Fruit fly (Drosophila melanogaster) whole organism, embryonic: Measurements from ENCODE around the gene sau.

Source experiments
- Awh ChIP-seq: fragments of 200-800 bp; sonication (Bioruptor generic); IDR thresholded peaks from 2 replicates; pipeline ENCODE4, ENCODE4 v1.3.6; 2022; ENCODE audit warnings: missing biosample characterization, missing genetic modification characterization
- BtbVII ChIP-seq: fragments of 200-800 bp; sonication (Bioruptor generic); optimal IDR thresholded peaks from 3 replicates; lab custom pipeline; 2017; ENCODE audit warnings: missing biosample characterization, mild to moderate bottlenecking, missing genetic modification characterization
- CG10209 ChIP-seq: fragments of 200-800 bp; sonication (Bioruptor generic); optimal IDR thresholded peaks from 3 replicates; lab custom pipeline; 2017; ENCODE audit warnings: missing biosample characterization, mild to moderate bottlenecking, missing genetic modification characterization, missing genetic modification reagents
- CG10267 ChIP-seq: fragments of 200-800 bp; sonication (Bioruptor generic); optimal IDR thresholded peaks from 2 replicates; lab custom pipeline; 2018; ENCODE audit warnings: missing biosample characterization, mild to moderate bottlenecking, missing genetic modification characterization, moderate library complexity
- CG10543 ChIP-seq: fragments of 200-800 bp; sonication (Bioruptor generic); optimal IDR thresholded peaks from 3 replicates; lab custom pipeline; 2017; ENCODE audit warnings: missing biosample characterization, mild to moderate bottlenecking, missing genetic modification characterization, moderate library complexity
- CG10565 ChIP-seq: fragments of 200-800 bp; sonication (Bioruptor generic); optimal IDR thresholded peaks from 3 replicates; lab custom pipeline; 2016; ENCODE audit warnings: missing biosample characterization, mild to moderate bottlenecking, missing genetic modification characterization
- CG10654 ChIP-seq: fragments of 200-800 bp; sonication (Bioruptor generic); optimal IDR thresholded peaks from 2 replicates; lab custom pipeline; 2016; ENCODE audit warnings: missing biosample characterization, missing genetic modification characterization
- CG11723 ChIP-seq: fragments of 200-800 bp; sonication (Bioruptor generic); optimal IDR thresholded peaks from 2 replicates; lab custom pipeline; 2017; ENCODE audit warnings: missing biosample characterization, mild to moderate bottlenecking, missing genetic modification characterization
- CG14710 ChIP-seq: fragments of 200-800 bp; sonication (Bioruptor generic); optimal IDR thresholded peaks from 3 replicates; lab custom pipeline; 2019; ENCODE audit warnings: missing biosample characterization, mild to moderate bottlenecking, missing genetic modification characterization, moderate library complexity
- CG15479 ChIP-seq: fragments of 200-800 bp; sonication (Bioruptor generic); optimal IDR thresholded peaks from 3 replicates; lab custom pipeline; 2019; ENCODE audit warnings: missing biosample characterization, mild to moderate bottlenecking, missing genetic modification characterization, moderate library complexity
- CG17802 ChIP-seq: fragments of 200-800 bp; sonication (Bioruptor generic); optimal IDR thresholded peaks from 2 replicates; lab custom pipeline; 2018; ENCODE audit warnings: missing biosample characterization, mild to moderate bottlenecking, missing genetic modification characterization, moderate library complexity
- CG1792 ChIP-seq: fragments of 200-800 bp; sonication (Bioruptor generic); optimal IDR thresholded peaks from 2 replicates; lab custom pipeline; 2016; ENCODE audit warnings: missing biosample characterization, missing genetic modification characterization
- CG2120 ChIP-seq: fragments of 200-800 bp; sonication (Bioruptor generic); optimal IDR thresholded peaks from 3 replicates; lab custom pipeline; 2016; ENCODE audit warnings: missing biosample characterization, missing genetic modification characterization
- CG42726 ChIP-seq: fragments of 200-800 bp; sonication (Bioruptor generic); IDR thresholded peaks from 2 replicates; pipeline ENCODE4 v1.3.6; 2022; ENCODE audit warnings: missing biosample characterization, missing genetic modification characterization; ENCODE audit not compliant: partially characterized antibody
- CG6854 ChIP-seq: fragments of 200-800 bp; sonication (Bioruptor generic); optimal IDR thresholded peaks from 3 replicates; lab custom pipeline; 2017; ENCODE audit warnings: missing biosample characterization, mild to moderate bottlenecking, missing genetic modification characterization
- CG7357 ChIP-seq: fragments of 200-800 bp; sonication (Bioruptor generic); IDR thresholded peaks from 3 replicates; pipeline ENCODE4 v1.3.6; 2022; ENCODE audit warnings: missing biosample characterization, missing genetic modification characterization
- CG8290 ChIP-seq, 3 experiments: fragments of 200-800 bp; sonication (Bioruptor generic); optimal IDR thresholded peaks; 2 replicates each; lab custom pipeline; 2016 to 2019; ENCODE audit warnings: missing biosample characterization in 3 of 3, missing genetic modification characterization in 3 of 3, mild to moderate bottlenecking in 2 of 3, moderate library complexity in 1 of 3
- CG9727 ChIP-seq: fragments of 200-800 bp; sonication (Bioruptor generic); optimal IDR thresholded peaks from 3 replicates; lab custom pipeline; 2017; ENCODE audit warnings: missing biosample characterization, mild to moderate bottlenecking, missing genetic modification characterization
- CHES-1-like ChIP-seq: fragments of 200-800 bp; sonication (Bioruptor generic); optimal IDR thresholded peaks from 2 replicates; lab custom pipeline; 2016; ENCODE audit warnings: missing biosample characterization, missing genetic modification characterization
- Doc2 ChIP-seq: fragments of 200-800 bp; sonication (Bioruptor generic); IDR thresholded peaks from 2 replicates; pipeline ENCODE4 v1.3.6; 2022; ENCODE audit warnings: missing biosample characterization, missing genetic modification characterization
- Drgx ChIP-seq: fragments of 200-800 bp; sonication (Bioruptor generic); IDR thresholded peaks from 2 replicates; pipeline ENCODE4 v1.3.6; 2022; ENCODE audit warnings: missing biosample characterization, missing genetic modification characterization
- GATAe ChIP-seq: fragments of 200-800 bp; sonication (Bioruptor generic); conservative IDR thresholded peaks from 2 replicates; pipeline ENCODE4 v1.3.6; 2022; ENCODE audit warnings: missing biosample characterization, missing genetic modification characterization
- Lpt ChIP-seq: fragments of >200 bp; optimal IDR thresholded peaks from 2 replicates; lab custom pipeline; 2018; ENCODE audit warnings: missing biosample characterization, missing genetic modification characterization
- Meics ChIP-seq: fragments of 200-800 bp; sonication (Bioruptor generic); optimal IDR thresholded peaks from 2 replicates; lab custom pipeline; 2017; ENCODE audit warnings: missing biosample characterization, mild to moderate bottlenecking, missing genetic modification characterization
- Oli ChIP-seq: fragments of 200-800 bp; sonication (Bioruptor generic); optimal IDR thresholded peaks from 2 replicates; lab custom pipeline; 2018; ENCODE audit warnings: missing biosample characterization, mild to moderate bottlenecking, missing genetic modification characterization, moderate library complexity
- Rfx ChIP-seq: fragments of 200-800 bp; sonication (Bioruptor generic); IDR thresholded peaks from 2 replicates; pipeline ENCODE4 v1.3.6; 2022; ENCODE audit warnings: missing biosample characterization, missing genetic modification characterization
- Xbp1 ChIP-seq: fragments of 200-800 bp; sonication (Bioruptor generic); optimal IDR thresholded peaks from 3 replicates; lab custom pipeline; 2016; ENCODE audit warnings: missing biosample characterization, mild to moderate bottlenecking, missing genetic modification characterization
- ac ChIP-seq: fragments of 200-800 bp; sonication (Bioruptor generic); optimal IDR thresholded peaks from 3 replicates; lab custom pipeline; 2017; ENCODE audit warnings: missing biosample characterization, mild to moderate bottlenecking, missing genetic modification characterization
- al ChIP-seq: fragments of 200-800 bp; sonication (Bioruptor generic); IDR thresholded peaks from 2 replicates; pipeline ENCODE4 v1.3.6; 2022; ENCODE audit warnings: missing biosample characterization, missing genetic modification characterization
- corto ChIP-seq: fragments of 200-800 bp; sonication (Bioruptor generic); optimal IDR thresholded peaks from 2 replicates; lab custom pipeline; 2016; ENCODE audit warnings: missing biosample characterization, mild to moderate bottlenecking, missing genetic modification characterization, moderate library complexity
- dimm ChIP-seq: fragments of 200-800 bp; sonication (Bioruptor generic); IDR thresholded peaks from 2 replicates; pipeline ENCODE4 v1.3.6; 2022; ENCODE audit warnings: missing biosample characterization, missing genetic modification characterization
- dm ChIP-seq: fragments of 200-800 bp; sonication (Bioruptor generic); optimal IDR thresholded peaks from 3 replicates; lab custom pipeline; 2016; ENCODE audit warnings: missing biosample characterization, missing genetic modification characterization
- dmrt11E ChIP-seq: fragments of 200-800 bp; sonication (Bioruptor generic); optimal IDR thresholded peaks from 3 replicates; lab custom pipeline; 2018; ENCODE audit warnings: missing biosample characterization, mild to moderate bottlenecking, missing genetic modification characterization, moderate library complexity
- exex ChIP-seq: fragments of 200-800 bp; sonication (Bioruptor generic); optimal IDR thresholded peaks from 4 replicates; lab custom pipeline; 2018; ENCODE audit warnings: missing biosample characterization, mild to moderate bottlenecking, missing genetic modification characterization, moderate library complexity
- gro ChIP-seq: fragments of 200-800 bp; sonication (Bioruptor generic); optimal IDR thresholded peaks from 2 replicates; lab custom pipeline; 2016; ENCODE audit warnings: missing biosample characterization, missing genetic modification characterization
- gsb ChIP-seq: fragments of 200-800 bp; sonication (Bioruptor generic); IDR thresholded peaks from 2 replicates; pipeline ENCODE4 v1.3.6; 2022; ENCODE audit warnings: missing biosample characterization, missing genetic modification characterization
- jigr1 ChIP-seq: fragments of 200-800 bp; sonication (Bioruptor generic); IDR thresholded peaks from 3 replicates; pipeline ENCODE4 v1.3.6; 2022; ENCODE audit warnings: missing biosample characterization, missing genetic modification characterization
- kah ChIP-seq: fragments of 200-800 bp; sonication (Bioruptor generic); optimal IDR thresholded peaks from 2 replicates; lab custom pipeline; 2018; ENCODE audit warnings: missing biosample characterization, mild to moderate bottlenecking, missing genetic modification characterization
- lbe ChIP-seq: fragments of 200-800 bp; sonication (Bioruptor generic); optimal IDR thresholded peaks from 2 replicates; lab custom pipeline; 2016; ENCODE audit warnings: missing biosample characterization, mild to moderate bottlenecking, missing genetic modification characterization
- lola ChIP-seq, 3 experiments: fragments of >200 bp in 2 of 3; fragments of 200-800 bp in 1 of 3; sonication (Bioruptor generic) in 1 of 3; optimal IDR thresholded peaks; 2 replicates each; lab custom pipeline; 2017 to 2019; ENCODE audit warnings: missing biosample characterization in 3 of 3, missing genetic modification characterization in 3 of 3, mild to moderate bottlenecking in 1 of 3, moderate library complexity in 1 of 3
- mirr ChIP-seq: fragments of 200-800 bp; sonication (Bioruptor generic); optimal IDR thresholded peaks from 3 replicates; lab custom pipeline; 2018; ENCODE audit warnings: missing biosample characterization, mild to moderate bottlenecking, missing genetic modification characterization
- nerfin-2 ChIP-seq: fragments of 200-800 bp; sonication (Bioruptor generic); IDR thresholded peaks from 2 replicates; pipeline ENCODE4 v1.3.6; 2022; ENCODE audit warnings: missing biosample characterization, missing genetic modification characterization; ENCODE audit not compliant: partially characterized antibody
- nmo ChIP-seq: fragments of 200-800 bp; sonication (Bioruptor generic); optimal IDR thresholded peaks from 2 replicates; lab custom pipeline; 2018; ENCODE audit warnings: missing biosample characterization, mild to moderate bottlenecking, missing genetic modification characterization, moderate library complexity
- phol ChIP-seq: fragments of 200-800 bp; sonication (Bioruptor generic); optimal IDR thresholded peaks from 3 replicates; lab custom pipeline; 2018; ENCODE audit warnings: missing biosample characterization, mild to moderate bottlenecking, missing genetic modification characterization, moderate library complexity
- pros ChIP-seq: fragments of 200-800 bp; sonication (Bioruptor generic); optimal IDR thresholded peaks from 3 replicates; lab custom pipeline; 2019; ENCODE audit warnings: missing biosample characterization, mild to moderate bottlenecking, missing genetic modification characterization, moderate library complexity
- row ChIP-seq: fragments of 200-800 bp; sonication (Bioruptor generic); IDR thresholded peaks from 3 replicates; pipeline ENCODE4 v1.3.6; 2022; ENCODE audit warnings: missing biosample characterization, missing genetic modification characterization
- ssp ChIP-seq: fragments of 200-800 bp; sonication (Bioruptor generic); IDR thresholded peaks from 2 replicates; pipeline ENCODE4 v1.3.6; 2022; ENCODE audit warnings: missing biosample characterization, missing genetic modification characterization
- sug ChIP-seq: fragments of 200-800 bp; optimal IDR thresholded peaks from 2 replicates; lab custom pipeline; 2019; ENCODE audit warnings: missing biosample characterization, mild to moderate bottlenecking, missing genetic modification characterization, moderate library complexity
- vvl ChIP-seq: fragments of 200-800 bp; sonication (Bioruptor generic); IDR thresholded peaks from 2 replicates; pipeline ENCODE4 v1.3.6; 2022; ENCODE audit warnings: missing biosample characterization, missing genetic modification characterization

The sau gene

dm6 chr2L:2228179-2228849, 2.2 kb downstream of the sau start (continued):
- no peak for TF ChIP-seq CG42726 (GFP tag; lab: Robert Waterston, UW)
- no peak for TF ChIP-seq dimm (GFP tag; lab: Robert Waterston, UW)
- TF ChIP-seq BtbVII (GFP tag; lab: Kevin White, UChicago), result peak; percentile 62
- TF ChIP-seq al (GFP tag; lab: Robert Waterston, UW), result no peak
- TF ChIP-seq CG10209, result no peak
- no peak for TF ChIP-seq gro (GFP tag; lab: Kevin White, UChicago)
- TF ChIP-seq phol (tag; lab: Kevin White, UChicago), result no peak
- TF ChIP-seq corto, result peak; percentile 9
- TF ChIP-seq lola (GFP tag; optimal IDR thresholded peaks at IDR 0.05; lab: Kevin White, UChicago), result no peak
- no peak for TF ChIP-seq CG10543 (GFP tag; lab: Kevin White, UChicago)
- no peak for TF ChIP-seq pros (GFP tag; lab: Kevin White, UChicago)
- TF ChIP-seq Lpt, result no peak
- TF ChIP-seq CG17802, result no peak
- TF ChIP-seq sug, result peak; percentile 13
- no peak for TF ChIP-seq CG7357 (GFP tag; lab: Robert Waterston, UW)
- no peak for TF ChIP-seq CG10267 (tag; lab: Kevin White, UChicago)
- no peak for TF ChIP-seq nmo (GFP tag; lab: Kevin White, UChicago)
- no peak for TF ChIP-seq CG10565
- no peak for TF ChIP-seq nerfin-2 (GFP tag; lab: Robert Waterston, UW)
- no peak for TF ChIP-seq ssp
- TF ChIP-seq exex (tag; lab: Kevin White, UChicago), result peak; percentile 94
- TF ChIP-seq CG6854 (GFP tag; lab: Kevin White, UChicago), result no peak
- TF ChIP-seq CG15479 (GFP tag; lab: Kevin White, UChicago), result peak; percentile 30
- TF ChIP-seq CG11723 (GFP tag; lab: Kevin White, UChicago), result no peak
- TF ChIP-seq CG9727, result no peak
- TF ChIP-seq Drgx, result 0 out of 2 replicates have a peak, but pooled peaks have one; percentile 23
- TF ChIP-seq CHES-1-like (GFP tag; lab: Kevin White, UChicago), result no peak
- TF ChIP-seq GATAe, result no peak; the same call in 1 of the 2 replicates
- TF ChIP-seq ac (GFP tag; lab: Kevin White, UChicago), result no peak
- TF ChIP-seq CG10654 (GFP tag; lab: Kevin White, UChicago), result no peak
- no peak for TF ChIP-seq Doc2 (GFP tag; lab: Robert Waterston, UW)
- TF ChIP-seq CG2120, result no peak
- TF ChIP-seq dm (GFP tag; lab: Kevin White, UChicago), result no peak
- no peak for TF ChIP-seq Meics (GFP tag; lab: Kevin White, UChicago)
- peak; percentile 57 for TF ChIP-seq mirr (GFP tag; lab: Kevin White, UChicago)
- no peak for TF ChIP-seq CG1792 (GFP tag; lab: Kevin White, UChicago)
- no peak for TF ChIP-seq kah (GFP tag; lab: Kevin White, UChicago)
- no peak for TF ChIP-seq dmrt11E (tag; lab: Kevin White, UChicago)
- TF ChIP-seq CG14710 (tag; lab: Kevin White, UChicago), result no peak
- no peak for TF ChIP-seq Rfx
- TF ChIP-seq jigr1 (GFP tag; lab: Robert Waterston, UW), result no peak
- no peak for TF ChIP-seq vvl (GFP tag; lab: Robert Waterston, UW)
- TF ChIP-seq CG8290 (GFP tag; optimal IDR thresholded peaks at IDR 0.05; lab: Kevin White, UChicago), result no peak
- TF ChIP-seq CG8290 (tag; optimal IDR thresholded peaks at IDR 0.05; lab: Kevin White, UChicago), result peak in 1 of 2 experiments; percentile 37
- no peak for TF ChIP-seq Awh (GFP tag; lab: Robert Waterston, UW)
- no peak for TF ChIP-seq Xbp1 (GFP tag; lab: Kevin White, UChicago)
- TF ChIP-seq row (GFP tag; lab: Robert Waterston, UW), result no peak
- no peak for TF ChIP-seq gsb (GFP tag; lab: Robert Waterston, UW)
- no peak for TF ChIP-seq Oli
- TF ChIP-seq lbe (GFP tag; lab: Kevin White, UChicago), result peak; percentile 10
